Worm (Caenorhabditis elegans): ENCODE data around the gene unc-104.

unc-104 gene

ce11 chrII:6955084-6955697, 39.6 kb upstream of the unc-104 start:
- TF ChIP-seq him-1 (tag; optimal IDR thresholded peaks at IDR 0.05), result peak; percentile 98
- no peak for TF ChIP-seq nhr-179 (tag; optimal IDR thresholded peaks at IDR 0.05)
- no peak for TF ChIP-seq madf-6 (GFP tag; IDR thresholded peaks at IDR 0.05)
- 0 out of 2 replicates have a peak, but pooled peaks have one; percentile 43 for TF ChIP-seq ekl-4 (GFP tag; IDR thresholded peaks at IDR 0.05)
- no peak for TF ChIP-seq F52B5.7 (tag; optimal IDR thresholded peaks at IDR 0.05)
- TF ChIP-seq tlf-1 (GFP tag; optimal IDR thresholded peaks at IDR 0.05), result no peak
- TF ChIP-seq snpc-1.1 (tag; optimal IDR thresholded peaks at IDR 0.05; ENCODE audit: insufficient read depth), result no peak
- TF ChIP-seq ceh-40 (GFP tag; IDR thresholded peaks at IDR 0.05), result no peak
- peak; percentile 16 for TF ChIP-seq snpc-1.3 (tag; optimal IDR thresholded peaks at IDR 0.05; ENCODE audit: insufficient read depth)
- TF ChIP-seq pbrm-1 (GFP tag; IDR thresholded peaks at IDR 0.05), result 0 out of 2 replicates have a peak, but pooled peaks have one; percentile 24
- TF ChIP-seq D2030.7 (GFP tag; IDR thresholded peaks at IDR 0.05), result no peak

DNA sequence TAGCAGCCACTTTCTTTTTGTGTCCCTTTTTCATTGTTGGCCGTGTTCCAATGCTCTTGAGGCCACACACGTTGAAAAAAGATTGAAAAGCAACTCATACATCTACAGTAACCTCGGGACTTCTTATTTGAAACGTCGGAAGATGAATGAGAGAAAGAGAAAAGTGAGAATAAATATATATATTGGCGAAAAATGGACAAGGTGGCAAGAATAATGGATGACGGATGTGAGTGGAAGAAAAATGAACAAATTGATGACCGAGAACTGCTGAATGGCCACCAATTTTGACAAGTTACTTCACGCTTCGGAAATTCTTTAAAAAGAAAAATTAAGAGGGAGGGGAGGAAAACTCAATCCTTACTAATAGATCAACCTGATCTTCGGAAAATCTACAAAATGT, 36.7 kb upstream of the unc-104 start:
- TF ChIP-seq tlf-1 (GFP tag; optimal IDR thresholded peaks at IDR 0.05), result no peak
- no peak for TF ChIP-seq lsl-1 (GFP tag; optimal IDR thresholded peaks at IDR 0.05)
- TF ChIP-seq snpc-1.1 (tag; optimal IDR thresholded peaks at IDR 0.05; ENCODE audit: insufficient read depth), result no peak
- no peak for TF ChIP-seq ztf-28 (GFP tag; IDR thresholded peaks at IDR 0.05)
- TF ChIP-seq Y53G8AR.9 (GFP tag; conservative IDR thresholded peaks at IDR 0.05), result no peak
- TF ChIP-seq pbrm-1 (GFP tag; IDR thresholded peaks at IDR 0.05), result no peak
- no peak for TF ChIP-seq nhr-179 (tag; optimal IDR thresholded peaks at IDR 0.05)
- TF ChIP-seq nfyb-1 (GFP tag; IDR thresholded peaks at IDR 0.05), result no peak
- TF ChIP-seq egl-18 (GFP tag; IDR thresholded peaks at IDR 0.05), result no peak
- TF ChIP-seq B0019.2 (GFP tag; conservative IDR thresholded peaks at IDR 0.05), result no peak
- TF ChIP-seq cebp-1 (GFP tag; IDR thresholded peaks at IDR 0.05), result no peak
- TF ChIP-seq cebp-1 (tag; optimal IDR thresholded peaks at IDR 0.05), result no peak
- TF ChIP-seq madf-3 (GFP tag; IDR thresholded peaks at IDR 0.05), result no peak
- no peak for TF ChIP-seq fkh-3 (tag; optimal IDR thresholded peaks at IDR 0.05)
- TF ChIP-seq ztf-18 (tag; optimal IDR thresholded peaks at IDR 0.05), result no peak
- no peak for TF ChIP-seq K12H6.12 (tag; optimal IDR thresholded peaks at IDR 0.05)
- no peak for TF ChIP-seq madf-10 (tag; optimal IDR thresholded peaks at IDR 0.05)
- no peak for TF ChIP-seq attf-5 (GFP tag; optimal IDR thresholded peaks at IDR 0.05)
- TF ChIP-seq pha-4 (tag; optimal IDR thresholded peaks at IDR 0.05), result no peak

DNA sequence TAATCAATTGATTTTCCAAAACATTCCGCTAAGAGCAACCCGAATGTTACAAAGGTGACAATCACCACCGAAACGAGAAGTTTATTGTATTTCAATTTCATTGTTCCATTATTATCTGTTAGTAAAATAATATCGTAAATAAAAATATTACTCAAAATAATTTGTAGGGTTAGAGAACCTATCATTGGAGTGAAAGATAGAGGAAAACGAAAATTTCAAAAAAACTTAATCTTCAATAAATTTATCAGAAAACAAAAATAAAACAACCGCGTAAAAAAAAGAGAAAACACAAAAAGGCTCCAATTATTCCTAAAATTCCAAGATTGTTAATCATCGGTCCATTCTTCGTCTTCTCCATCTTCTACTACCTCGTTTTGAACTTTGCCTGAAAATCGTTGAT, 29.2 kb upstream of the unc-104 start, which contains the start of gene tra-2:
tra-2 (minus strand) TSS at position 101 of the 400 bp plus-strand sequence.
- TF ChIP-seq C06A6.2 (GFP tag; conservative IDR thresholded peaks at IDR 0.05) (no peak), nfya-2 (GFP tag; IDR thresholded peaks at IDR 0.05) (no peak), T26A5.8 (tag; optimal IDR thresholded peaks at IDR 0.05) (no peak), F39B2.1 (GFP tag; IDR thresholded peaks at IDR 0.05) (no peak), zfh-2 (GFP tag; conservative IDR thresholded peaks at IDR 0.05) (no peak), snpc-1.1 (tag; optimal IDR thresholded peaks at IDR 0.05; ENCODE audit: insufficient read depth) (no peak), ceh-91 (GFP tag; IDR thresholded peaks at IDR 0.05) (no peak)

DNA sequence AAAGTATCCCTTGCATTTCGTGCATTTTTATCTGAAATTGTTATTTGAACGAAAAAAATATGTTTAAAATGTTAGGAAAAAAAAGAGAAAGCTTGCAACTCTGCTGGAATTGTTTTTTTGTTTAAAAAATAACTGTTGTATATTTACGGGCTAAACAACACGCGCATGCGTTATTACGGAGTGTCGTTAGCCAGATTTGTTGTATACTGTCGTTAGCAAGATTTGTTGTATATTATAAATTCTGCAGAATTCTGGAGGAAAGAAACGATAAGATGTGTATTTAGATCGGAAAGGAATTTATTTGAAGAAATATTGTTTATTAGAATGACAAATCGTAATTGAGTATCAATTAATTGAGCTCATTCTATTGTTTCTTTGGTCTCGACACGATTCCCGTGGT, 27.2 kb upstream of the unc-104 start, which contains the start of gene eif-2Bgamma:
eif-2Bgamma (minus strand) TSS at position 31 of the 400 bp plus-strand sequence.
- TF ChIP-seq ceh-58 (GFP tag; IDR thresholded peaks at IDR 0.05), result no peak
- TF ChIP-seq attf-3 (GFP tag; conservative IDR thresholded peaks at IDR 0.05), result peak; percentile 95
- no peak for TF ChIP-seq cebp-1 (GFP tag; IDR thresholded peaks at IDR 0.05)
- no peak for TF ChIP-seq cebp-1 (tag; optimal IDR thresholded peaks at IDR 0.05)
- TF ChIP-seq ets-4 (GFP tag; optimal IDR thresholded peaks at IDR 0.05), result no peak
- peak in 1 of 3 experiments; percentile 56 for TF ChIP-seq lin-35 (GFP tag; optimal IDR thresholded peaks at IDR 0.05)
- TF ChIP-seq snpc-4 (GFP tag; optimal IDR thresholded peaks at IDR 0.05), result no peak
- TF ChIP-seq snpc-4 (tag; optimal IDR thresholded peaks at IDR 0.05), result peak in 1 of 4 experiments; percentile 52
- TF ChIP-seq rpc-1 (optimal IDR thresholded peaks at IDR 0.05), result no peak
- TF ChIP-seq rpc-1 (tag; optimal IDR thresholded peaks at IDR 0.05), result no peak
